Worm (Caenorhabditis elegans): Measurements from ENCODE around the gene R13H4.6.

R13H4.6 gene

DNA sequence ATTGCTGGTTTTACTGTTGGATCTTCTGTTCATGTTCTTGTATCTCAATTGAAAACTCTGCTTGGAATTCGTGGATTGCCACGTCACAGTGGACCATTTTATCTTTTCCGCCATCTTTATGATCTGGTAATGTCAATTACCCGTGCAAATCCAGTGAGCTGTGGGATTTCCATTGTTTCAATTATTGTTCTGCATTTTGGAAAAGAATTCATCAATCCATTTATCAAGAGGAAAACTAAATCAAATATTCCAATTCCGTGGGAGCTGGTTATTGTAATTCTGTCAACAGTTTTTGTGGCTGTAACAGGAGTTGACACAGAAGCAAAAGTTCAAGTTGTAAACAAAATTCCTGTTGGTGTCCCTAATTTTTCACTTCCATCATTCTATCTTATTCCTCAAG lies 13.7 kb downstream of the R13H4.6 start:
- TF ChIP-seq tbx-11 (GFP tag; IDR thresholded peaks at IDR 0.05) (no peak), ama-1 (optimal IDR thresholded peaks at IDR 0.05) (no peak), sea-1 (GFP tag; conservative IDR thresholded peaks at IDR 0.05) (no peak), hnd-1 (tag; optimal IDR thresholded peaks at IDR 0.05) (no peak), hmbx-1 (tag; optimal IDR thresholded peaks at IDR 0.05) (no peak), pes-1 (GFP tag; IDR thresholded peaks at IDR 0.05) (no peak), ets-7 (tag; optimal IDR thresholded peaks at IDR 0.05) (no peak), flt-1 (GFP tag; IDR thresholded peaks at IDR 0.05) (no peak), hmg-4 (GFP tag; optimal IDR thresholded peaks at IDR 0.05) (no peak), ceh-36 (tag; optimal IDR thresholded peaks at IDR 0.05) (no peak), F13C5.2 (tag; optimal IDR thresholded peaks at IDR 0.05) (no peak), tbx-37 (GFP tag; conservative IDR thresholded peaks at IDR 0.05) (no peak), scrt-1 (GFP tag; IDR thresholded peaks at IDR 0.05) (no peak), ceh-13 (GFP tag; optimal IDR thresholded peaks at IDR 0.05) (no peak)

DNA sequence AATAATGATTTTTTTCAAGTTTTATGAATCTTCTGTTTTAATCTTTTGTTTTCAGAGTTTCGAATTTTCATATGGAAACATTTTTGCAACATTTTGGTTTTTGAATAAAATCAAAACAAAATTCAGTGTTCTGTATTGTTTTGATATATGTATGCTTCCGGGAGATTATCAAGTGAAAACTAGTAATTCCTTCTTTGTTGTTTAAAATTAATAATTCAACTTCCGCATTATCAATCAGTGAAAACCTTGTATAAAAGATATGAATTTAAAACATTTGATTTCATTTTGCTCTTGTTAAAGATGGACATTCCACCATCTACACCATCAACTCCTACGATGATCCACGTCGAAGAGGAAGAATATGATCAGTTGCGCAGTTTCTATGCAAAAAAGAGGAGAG lies 16.8 kb downstream of the R13H4.6 start, which contains the start of gene sulp-5:
TSS of gene sulp-5 (plus strand) at position 301 of the 400 bp plus-strand sequence.
- TF ChIP-seq tbx-11 (GFP tag; IDR thresholded peaks at IDR 0.05) = no peak
- TF ChIP-seq hnd-1 (tag; optimal IDR thresholded peaks at IDR 0.05) = no peak
- TF ChIP-seq ama-1 (optimal IDR thresholded peaks at IDR 0.05) = no peak
- no peak for TF ChIP-seq hmg-4 (GFP tag; optimal IDR thresholded peaks at IDR 0.05)
- TF ChIP-seq aly-1 (tag; optimal IDR thresholded peaks at IDR 0.05) = no peak
- TF ChIP-seq tbx-37 (GFP tag; conservative IDR thresholded peaks at IDR 0.05) = no peak
- no peak for TF ChIP-seq pes-1 (GFP tag; IDR thresholded peaks at IDR 0.05)
- TF ChIP-seq flt-1 (GFP tag; IDR thresholded peaks at IDR 0.05) = no peak
- TF ChIP-seq tra-4 (tag; optimal IDR thresholded peaks at IDR 0.05) = no peak
- no peak for TF ChIP-seq ceh-13 (GFP tag; optimal IDR thresholded peaks at IDR 0.05)
- TF ChIP-seq sea-1 (GFP tag; conservative IDR thresholded peaks at IDR 0.05) = no peak
- no peak for TF ChIP-seq ceh-36 (tag; optimal IDR thresholded peaks at IDR 0.05)
- no peak for TF ChIP-seq ets-7 (tag; optimal IDR thresholded peaks at IDR 0.05)
- no peak for TF ChIP-seq hmbx-1 (tag; optimal IDR thresholded peaks at IDR 0.05)
- no peak for TF ChIP-seq B0310.2 (tag; optimal IDR thresholded peaks at IDR 0.05)
- TF ChIP-seq F13C5.2 (tag; optimal IDR thresholded peaks at IDR 0.05) = no peak
- no peak for TF ChIP-seq scrt-1 (GFP tag; IDR thresholded peaks at IDR 0.05)

DNA sequence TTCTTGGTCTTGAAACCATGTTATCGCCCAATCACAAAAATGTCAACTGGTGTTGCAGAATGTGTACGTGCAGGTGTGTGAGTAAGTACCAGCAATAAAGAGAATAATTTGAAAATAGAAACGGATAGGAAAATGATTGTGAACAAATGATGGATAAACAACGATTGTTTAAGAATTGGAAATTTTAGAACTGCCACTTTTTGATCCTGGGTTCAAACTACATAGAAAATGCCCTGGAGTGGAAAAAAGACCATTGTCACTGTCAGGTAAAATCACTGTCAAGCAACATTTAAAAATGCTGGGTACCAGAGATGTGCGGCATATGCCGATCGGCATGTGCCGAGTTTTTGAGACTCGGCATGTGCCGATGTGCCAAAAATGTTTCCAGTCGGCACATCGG lies 20.3 kb downstream of the R13H4.6 start:
- TF ChIP-seq ama-1 (optimal IDR thresholded peaks at IDR 0.05) = no peak
- no peak for TF ChIP-seq tbx-37 (GFP tag; conservative IDR thresholded peaks at IDR 0.05)
- TF ChIP-seq scrt-1 (GFP tag; IDR thresholded peaks at IDR 0.05) = no peak
- TF ChIP-seq ets-7 (tag; optimal IDR thresholded peaks at IDR 0.05) = no peak
- no peak for TF ChIP-seq ceh-36 (tag; optimal IDR thresholded peaks at IDR 0.05)
- no peak for TF ChIP-seq pes-1 (GFP tag; IDR thresholded peaks at IDR 0.05)
- no peak for TF ChIP-seq B0310.2 (tag; optimal IDR thresholded peaks at IDR 0.05)

DNA sequence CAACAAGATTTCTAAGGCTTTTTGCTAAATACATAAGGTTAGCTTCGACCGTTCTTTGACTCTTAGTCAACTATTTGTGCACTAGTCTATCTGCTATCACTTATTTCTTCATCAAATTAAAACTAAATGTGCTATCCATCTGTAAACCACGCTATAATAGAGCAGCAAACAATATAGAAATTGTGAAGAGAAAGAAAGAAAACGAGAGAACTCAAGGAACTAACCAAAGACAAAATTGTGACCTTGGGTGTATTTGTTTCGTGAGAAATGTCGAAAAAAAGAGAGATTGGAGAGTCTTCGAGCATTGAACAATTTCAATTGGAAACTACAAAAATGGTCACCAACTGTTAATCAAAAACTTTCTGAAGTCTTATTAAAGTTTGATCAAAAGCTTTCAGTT lies 22.2 kb downstream of the R13H4.6 start:
- TF ChIP-seq scrt-1 (GFP tag; IDR thresholded peaks at IDR 0.05) (no peak), flt-1 (GFP tag; IDR thresholded peaks at IDR 0.05) (no peak), pes-1 (GFP tag; IDR thresholded peaks at IDR 0.05) (no peak), sea-1 (GFP tag; conservative IDR thresholded peaks at IDR 0.05) (no peak), ets-7 (tag; optimal IDR thresholded peaks at IDR 0.05) (no peak), tbx-11 (GFP tag; IDR thresholded peaks at IDR 0.05) (no peak), hmbx-1 (tag; optimal IDR thresholded peaks at IDR 0.05) (no peak), tbx-37 (GFP tag; conservative IDR thresholded peaks at IDR 0.05) (no peak)

DNA sequence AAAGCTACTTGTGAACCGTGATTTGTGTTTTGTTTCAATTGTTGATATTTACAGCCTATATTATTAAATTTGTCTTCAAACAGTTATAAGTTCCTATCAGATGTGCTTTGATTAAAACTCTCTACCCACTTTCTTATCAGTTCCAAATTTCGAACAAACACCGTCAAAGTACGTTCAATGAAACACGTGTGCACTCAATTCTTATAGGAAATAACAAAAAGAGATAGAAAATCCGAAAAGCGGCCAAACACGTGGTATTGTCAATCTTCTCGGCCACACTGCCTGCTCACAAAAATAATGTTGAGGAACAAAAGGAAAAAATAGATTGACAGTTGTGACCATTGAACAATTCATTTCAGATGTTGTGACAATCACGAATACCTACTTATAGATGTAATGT lies 23.0 kb downstream of the R13H4.6 start:
- TF ChIP-seq ceh-13 (GFP tag; optimal IDR thresholded peaks at IDR 0.05) (no peak), ama-1 (optimal IDR thresholded peaks at IDR 0.05) (no peak), B0310.2 (tag; optimal IDR thresholded peaks at IDR 0.05) (no peak), sea-1 (GFP tag; conservative IDR thresholded peaks at IDR 0.05) (no peak), tra-4 (tag; optimal IDR thresholded peaks at IDR 0.05) (no peak), flt-1 (GFP tag; IDR thresholded peaks at IDR 0.05) (no peak), hmbx-1 (tag; optimal IDR thresholded peaks at IDR 0.05) (no peak), ets-7 (tag; optimal IDR thresholded peaks at IDR 0.05) (no peak), ceh-36 (tag; optimal IDR thresholded peaks at IDR 0.05) (no peak), aly-1 (tag; optimal IDR thresholded peaks at IDR 0.05) (no peak), hmg-4 (GFP tag; optimal IDR thresholded peaks at IDR 0.05) (no peak), tbx-37 (GFP tag; conservative IDR thresholded peaks at IDR 0.05) (no peak), hnd-1 (tag; optimal IDR thresholded peaks at IDR 0.05) (no peak), scrt-1 (GFP tag; IDR thresholded peaks at IDR 0.05) (no peak), pes-1 (GFP tag; IDR thresholded peaks at IDR 0.05) (no peak), tbx-11 (GFP tag; IDR thresholded peaks at IDR 0.05) (no peak), F13C5.2 (tag; optimal IDR thresholded peaks at IDR 0.05) (no peak)

DNA sequence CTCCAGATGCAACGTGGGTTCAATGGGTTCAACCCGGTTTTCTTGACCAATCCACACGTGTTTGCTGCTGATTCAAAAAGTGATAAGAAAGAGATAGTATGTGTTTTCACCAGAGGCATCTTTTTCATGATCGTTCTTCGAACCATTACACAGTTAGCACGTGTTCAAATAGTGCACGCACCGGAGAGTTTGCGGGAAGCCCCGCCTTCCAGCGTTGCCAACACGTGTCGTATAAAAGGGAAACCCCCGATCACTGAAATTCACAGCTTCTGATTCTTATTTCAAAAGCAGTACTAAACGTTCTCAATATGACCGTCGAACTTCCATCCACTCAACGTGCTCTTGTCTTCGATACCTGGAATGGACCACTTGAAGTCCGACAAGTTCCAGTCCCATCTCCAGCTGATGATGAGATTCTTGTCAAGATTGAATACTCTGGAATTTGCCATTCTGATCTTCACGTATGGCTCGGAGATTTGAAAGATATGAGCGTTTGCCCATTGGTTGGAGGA lies 25.1 kb downstream of the R13H4.6 start, which contains the start of gene adh-1:
TSS of gene adh-1 (plus strand) at position 261 of the 512 bp plus-strand sequence.
- TF ChIP-seq F13C5.2 (tag; optimal IDR thresholded peaks at IDR 0.05) (no peak), aly-1 (tag; optimal IDR thresholded peaks at IDR 0.05) (no peak), ama-1 (optimal IDR thresholded peaks at IDR 0.05) (no peak), ceh-36 (tag; optimal IDR thresholded peaks at IDR 0.05) (no peak), hnd-1 (tag; optimal IDR thresholded peaks at IDR 0.05) (no peak), sea-1 (GFP tag; conservative IDR thresholded peaks at IDR 0.05) (no peak), tbx-11 (GFP tag; IDR thresholded peaks at IDR 0.05) (no peak), pes-1 (GFP tag; IDR thresholded peaks at IDR 0.05) (no peak), scrt-1 (GFP tag; IDR thresholded peaks at IDR 0.05) (no peak), tbx-37 (GFP tag; conservative IDR thresholded peaks at IDR 0.05) (no peak), ets-7 (tag; optimal IDR thresholded peaks at IDR 0.05) (no peak), hmbx-1 (tag; optimal IDR thresholded peaks at IDR 0.05) (no peak), tra-4 (tag; optimal IDR thresholded peaks at IDR 0.05) (no peak), hmg-4 (GFP tag; optimal IDR thresholded peaks at IDR 0.05) (no peak), flt-1 (GFP tag; IDR thresholded peaks at IDR 0.05) (no peak), B0310.2 (tag; optimal IDR thresholded peaks at IDR 0.05) (no peak)

DNA sequence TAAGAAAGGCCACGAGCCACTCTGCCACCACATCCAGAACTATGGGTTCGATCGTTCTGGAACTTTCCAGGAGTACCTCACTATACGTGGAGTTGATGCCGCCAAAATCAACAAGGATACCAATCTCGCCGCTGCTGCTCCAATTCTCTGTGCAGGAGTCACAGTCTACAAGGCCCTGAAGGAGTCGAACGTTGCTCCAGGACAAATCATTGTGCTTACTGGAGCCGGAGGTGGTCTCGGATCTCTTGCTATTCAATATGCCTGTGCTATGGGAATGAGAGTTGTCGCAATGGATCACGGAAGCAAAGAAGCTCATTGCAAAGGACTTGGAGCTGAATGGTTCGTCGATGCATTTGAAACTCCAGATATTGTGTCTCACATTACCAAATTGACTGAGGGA lies 25.7 kb downstream of the R13H4.6 start:
- no peak for TF ChIP-seq hmg-4 (GFP tag; optimal IDR thresholded peaks at IDR 0.05)
- no peak for TF ChIP-seq tbx-37 (GFP tag; conservative IDR thresholded peaks at IDR 0.05)
- no peak for TF ChIP-seq ceh-13 (GFP tag; optimal IDR thresholded peaks at IDR 0.05)
- TF ChIP-seq ama-1 (optimal IDR thresholded peaks at IDR 0.05) = no peak
- TF ChIP-seq pes-1 (GFP tag; IDR thresholded peaks at IDR 0.05) = no peak
- no peak for TF ChIP-seq sea-1 (GFP tag; conservative IDR thresholded peaks at IDR 0.05)
- TF ChIP-seq hmbx-1 (tag; optimal IDR thresholded peaks at IDR 0.05) = no peak
- TF ChIP-seq F13C5.2 (tag; optimal IDR thresholded peaks at IDR 0.05) = no peak
- no peak for TF ChIP-seq aly-1 (tag; optimal IDR thresholded peaks at IDR 0.05)
- TF ChIP-seq ceh-36 (tag; optimal IDR thresholded peaks at IDR 0.05) = no peak
- TF ChIP-seq B0310.2 (tag; optimal IDR thresholded peaks at IDR 0.05) = no peak
- TF ChIP-seq tbx-11 (GFP tag; IDR thresholded peaks at IDR 0.05) = no peak
- TF ChIP-seq tra-4 (tag; optimal IDR thresholded peaks at IDR 0.05) = no peak
- TF ChIP-seq ets-7 (tag; optimal IDR thresholded peaks at IDR 0.05) = no peak
- TF ChIP-seq hnd-1 (tag; optimal IDR thresholded peaks at IDR 0.05) = no peak
- no peak for TF ChIP-seq scrt-1 (GFP tag; IDR thresholded peaks at IDR 0.05)
- no peak for TF ChIP-seq flt-1 (GFP tag; IDR thresholded peaks at IDR 0.05)
